Fruit fly (Drosophila melanogaster) whole organism, embryonic: Measurements from ENCODE around the gene CG42751.

Experiments used
- BtbVII ChIP-seq: fragments of 200-800 bp; sonication (Bioruptor generic); optimal IDR thresholded peaks from 3 replicates; lab custom pipeline; 2017; ENCODE audit warnings: missing biosample characterization, mild to moderate bottlenecking, missing genetic modification characterization
- CG10462 ChIP-seq: fragments of 200-800 bp; sonication (Bioruptor generic); optimal IDR thresholded peaks from 2 replicates; lab custom pipeline; 2016; ENCODE audit warnings: missing biosample characterization, missing genetic modification characterization
- CG10565 ChIP-seq: fragments of 200-800 bp; sonication (Bioruptor generic); optimal IDR thresholded peaks from 3 replicates; lab custom pipeline; 2016; ENCODE audit warnings: missing biosample characterization, mild to moderate bottlenecking, missing genetic modification characterization
- CG11093 ChIP-seq: fragments of 200-800 bp; sonication (Bioruptor generic); IDR thresholded peaks from 3 replicates; pipeline ENCODE4 v1.3.6; 2022; ENCODE audit warnings: missing biosample characterization, missing genetic modification characterization
- CG11560 ChIP-seq: fragments of 200-800 bp; sonication (Bioruptor generic); IDR thresholded peaks from 3 replicates; pipeline ENCODE4 v1.3.6; 2022; ENCODE audit warnings: missing biosample characterization, missing genetic modification characterization
- CG12071 ChIP-seq: fragments of 200-800 bp; sonication (Bioruptor generic); optimal IDR thresholded peaks from 3 replicates; lab custom pipeline; 2018; ENCODE audit warnings: missing biosample characterization, mild to moderate bottlenecking, missing genetic modification characterization
- CG13287 ChIP-seq: fragments of 200-800 bp; sonication (Bioruptor generic); IDR thresholded peaks from 2 replicates; pipeline ENCODE4 v1.3.6; 2022; ENCODE audit warnings: missing biosample characterization, missing genetic modification characterization; ENCODE audit not compliant: partially characterized antibody
- CG14710 ChIP-seq: fragments of 200-800 bp; sonication (Bioruptor generic); optimal IDR thresholded peaks from 3 replicates; lab custom pipeline; 2019; ENCODE audit warnings: missing biosample characterization, mild to moderate bottlenecking, missing genetic modification characterization, moderate library complexity
- CG16779 ChIP-seq: fragments of 200-800 bp; sonication (Bioruptor generic); IDR thresholded peaks from 2 replicates; pipeline ENCODE4 v1.3.6; 2022; ENCODE audit warnings: missing biosample characterization, missing genetic modification characterization
- CG16815 ChIP-seq: fragments of 200-800 bp; sonication (Bioruptor generic); optimal IDR thresholded peaks from 3 replicates; lab custom pipeline; 2017; ENCODE audit warnings: missing biosample characterization, mild to moderate bottlenecking, missing genetic modification characterization
- CG18476 ChIP-seq: fragments of 200-800 bp; sonication (Bioruptor generic); optimal IDR thresholded peaks from 2 replicates; lab custom pipeline; 2016; ENCODE audit warnings: missing biosample characterization, mild to moderate bottlenecking, missing genetic modification characterization
- CG2116 ChIP-seq: fragments of 200-800 bp; sonication (Bioruptor generic); optimal IDR thresholded peaks from 3 replicates; lab custom pipeline; 2018; ENCODE audit warnings: missing biosample characterization, mild to moderate bottlenecking, missing genetic modification characterization
- CG30020 ChIP-seq: fragments of 200-800 bp; optimal IDR thresholded peaks from 2 replicates; lab custom pipeline; 2019; ENCODE audit warnings: missing biosample characterization, mild to moderate bottlenecking, missing genetic modification characterization, moderate library complexity
- CG30431 ChIP-seq: fragments of 200-800 bp; sonication (Bioruptor generic); optimal IDR thresholded peaks from 2 replicates; lab custom pipeline; 2017; ENCODE audit warnings: missing biosample characterization, missing genetic modification characterization
- CG32532 ChIP-seq: fragments of 200-800 bp; sonication (Bioruptor generic); IDR thresholded peaks from 2 replicates; pipeline ENCODE4 v1.3.6; 2022; ENCODE audit warnings: missing biosample characterization, missing genetic modification characterization
- CG32772 ChIP-seq: fragments of 200-800 bp; sonication (Bioruptor generic); IDR thresholded peaks from 2 replicates; pipeline ENCODE4 v1.3.6; 2022; ENCODE audit warnings: missing biosample characterization, missing genetic modification characterization
- CG33557 ChIP-seq: fragments of 200-800 bp; sonication (Bioruptor generic); optimal IDR thresholded peaks from 2 replicates; lab custom pipeline; 2019; ENCODE audit warnings: missing biosample characterization, mild to moderate bottlenecking, missing genetic modification characterization, moderate library complexity
- CG4617 ChIP-seq: fragments of 200-800 bp; sonication (Bioruptor generic); optimal IDR thresholded peaks from 3 replicates; lab custom pipeline; 2016; ENCODE audit warnings: missing biosample characterization, missing genetic modification characterization, borderline replicate concordance
- CG6791 ChIP-seq: fragments of 200-800 bp; sonication (Bioruptor generic); IDR thresholded peaks from 3 replicates; pipeline ENCODE4 v1.3.6; 2022; ENCODE audit warnings: missing biosample characterization, missing genetic modification characterization; ENCODE audit not compliant: partially characterized antibody
- CG7271 ChIP-seq: fragments of 200-800 bp; sonication (Bioruptor generic); optimal IDR thresholded peaks from 2 replicates; lab custom pipeline; 2018; ENCODE audit warnings: missing biosample characterization, mild to moderate bottlenecking, missing genetic modification characterization, moderate library complexity
- CG7357 ChIP-seq: fragments of 200-800 bp; sonication (Bioruptor generic); IDR thresholded peaks from 3 replicates; pipeline ENCODE4 v1.3.6; 2022; ENCODE audit warnings: missing biosample characterization, missing genetic modification characterization
- CG7987 ChIP-seq: fragments of 200-800 bp; sonication (Bioruptor generic); optimal IDR thresholded peaks from 2 replicates; lab custom pipeline; 2018; ENCODE audit warnings: missing biosample characterization, mild to moderate bottlenecking, missing genetic modification characterization, moderate library complexity
- CG8089 ChIP-seq: fragments of 200-800 bp; sonication (Bioruptor generic); optimal IDR thresholded peaks from 3 replicates; lab custom pipeline; 2016; ENCODE audit warnings: missing biosample characterization, missing genetic modification characterization
- CG8765 ChIP-seq: fragments of 200-800 bp; sonication (Bioruptor generic); IDR thresholded peaks from 2 replicates; pipeline ENCODE4 v1.3.6; 2022; ENCODE audit warnings: missing biosample characterization, missing genetic modification characterization
- Deaf1 ChIP-seq: fragments of 200-800 bp; optimal IDR thresholded peaks from 3 replicates; lab custom pipeline; 2019; ENCODE audit warnings: missing biosample characterization, mild to moderate bottlenecking, missing genetic modification characterization, moderate library complexity
- Drgx ChIP-seq: fragments of 200-800 bp; sonication (Bioruptor generic); IDR thresholded peaks from 2 replicates; pipeline ENCODE4 v1.3.6; 2022; ENCODE audit warnings: missing biosample characterization, missing genetic modification characterization
- ERR ChIP-seq: fragments of 200-800 bp; sonication (Bioruptor generic); optimal IDR thresholded peaks from 2 replicates; lab custom pipeline; 2016; ENCODE audit warnings: missing biosample characterization, missing genetic modification characterization
- GATAe ChIP-seq: fragments of 200-800 bp; sonication (Bioruptor generic); conservative IDR thresholded peaks from 2 replicates; pipeline ENCODE4 v1.3.6; 2022; ENCODE audit warnings: missing biosample characterization, missing genetic modification characterization
- HLH4C ChIP-seq: fragments of 200-800 bp; sonication (Bioruptor generic); IDR thresholded peaks from 3 replicates; pipeline ENCODE4 v1.3.6; 2022; ENCODE audit warnings: missing biosample characterization, missing genetic modification characterization; ENCODE audit not compliant: partially characterized antibody
- Kr ChIP-seq: fragments of 200-800 bp; sonication (Bioruptor generic); optimal IDR thresholded peaks from 2 replicates; lab custom pipeline; 2017; ENCODE audit warnings: missing biosample characterization, mild to moderate bottlenecking, missing genetic modification characterization
- Sin3A ChIP-seq: fragments of >200 bp; optimal IDR thresholded peaks from 2 replicates; lab custom pipeline; 2018
- Sox100B ChIP-seq: fragments of 200-800 bp; sonication (Bioruptor generic); optimal IDR thresholded peaks from 3 replicates; lab custom pipeline; 2018; ENCODE audit warnings: missing biosample characterization, mild to moderate bottlenecking, missing genetic modification characterization
- Ssrp ChIP-seq: fragments of 200-800 bp; sonication (Bioruptor generic); optimal IDR thresholded peaks from 2 replicates; lab custom pipeline; 2018; ENCODE audit warnings: missing biosample characterization, mild to moderate bottlenecking, missing genetic modification characterization, moderate library complexity
- TFAM ChIP-seq: fragments of 200-800 bp; sonication (Bioruptor generic); optimal IDR thresholded peaks from 2 replicates; lab custom pipeline; 2017; ENCODE audit warnings: missing biosample characterization, missing genetic modification characterization, inconsistent platforms
- Tbp ChIP-seq: fragments of >200 bp; optimal IDR thresholded peaks from 2 replicates; lab custom pipeline; 2018; ENCODE audit warnings: missing biosample characterization, missing genetic modification characterization
- Usf ChIP-seq: fragments of 200-800 bp; sonication (Bioruptor generic); optimal IDR thresholded peaks from 2 replicates; lab custom pipeline; 2017; ENCODE audit warnings: missing genotype, missing biosample characterization, missing genetic modification characterization
- Xbp1 ChIP-seq: fragments of 200-800 bp; sonication (Bioruptor generic); optimal IDR thresholded peaks from 3 replicates; lab custom pipeline; 2016; ENCODE audit warnings: missing biosample characterization, mild to moderate bottlenecking, missing genetic modification characterization
- ase ChIP-seq: fragments of 200-800 bp; sonication (Bioruptor generic); IDR thresholded peaks from 3 replicates; pipeline ENCODE4 v1.3.6; 2022; ENCODE audit warnings: missing biosample characterization, missing genetic modification characterization
- crc ChIP-seq: fragments of 200-800 bp; sonication (Bioruptor generic); optimal IDR thresholded peaks from 2 replicates; lab custom pipeline; 2016; ENCODE audit warnings: missing biosample characterization, missing genetic modification characterization
- gem ChIP-seq: fragments of 200-800 bp; sonication (Bioruptor generic); optimal IDR thresholded peaks from 2 replicates; lab custom pipeline; 2019; ENCODE audit warnings: missing biosample characterization, mild to moderate bottlenecking, missing genetic modification characterization, moderate library complexity
- her ChIP-seq: fragments of 200-800 bp; sonication (Bioruptor generic); optimal IDR thresholded peaks from 2 replicates; lab custom pipeline; 2016; ENCODE audit warnings: missing biosample characterization, missing genetic modification characterization
- hth ChIP-seq: fragments of >200 bp; optimal IDR thresholded peaks from 2 replicates; lab custom pipeline; 2017; ENCODE audit warnings: inconsistent platforms
- onecut ChIP-seq: fragments of 200-800 bp; sonication (Bioruptor generic); IDR thresholded peaks from 2 replicates; pipeline ENCODE4 v1.3.6; 2022; ENCODE audit warnings: missing biosample characterization, missing genetic modification characterization
- pfk ChIP-seq: fragments of 200-800 bp; sonication (Bioruptor generic); optimal IDR thresholded peaks from 2 replicates; lab custom pipeline; 2018; ENCODE audit warnings: missing biosample characterization, mild to moderate bottlenecking, missing genetic modification characterization, moderate library complexity
- ranshi ChIP-seq: fragments of 200-800 bp; sonication (Bioruptor generic); IDR thresholded peaks from 2 replicates; pipeline ENCODE4 v1.3.6; 2022; ENCODE audit warnings: missing biosample characterization, missing genetic modification characterization
- run ChIP-seq: fragments of 200-800 bp; sonication (Bioruptor generic); optimal IDR thresholded peaks from 3 replicates; lab custom pipeline; 2018; ENCODE audit warnings: missing biosample characterization, mild to moderate bottlenecking, missing genetic modification characterization
- sd ChIP-seq: fragments of 200-800 bp; sonication (Bioruptor generic); optimal IDR thresholded peaks from 3 replicates; lab custom pipeline; 2018; ENCODE audit warnings: missing biosample characterization, mild to moderate bottlenecking, missing genetic modification characterization, moderate library complexity
- seq ChIP-seq: fragments of 200-800 bp; sonication (Bioruptor generic); IDR thresholded peaks from 2 replicates; pipeline ENCODE4 v1.3.6; 2022; ENCODE audit warnings: missing biosample characterization, missing genetic modification characterization
- tna ChIP-seq: fragments of 200-800 bp; sonication (Bioruptor generic); IDR thresholded peaks from 2 replicates; pipeline ENCODE4 v1.3.6; 2022; ENCODE audit warnings: missing biosample characterization, missing genetic modification characterization; ENCODE audit not compliant: partially characterized antibody
- vnd ChIP-seq: fragments of 200-800 bp; sonication (Bioruptor generic); IDR thresholded peaks from 3 replicates; pipeline ENCODE4 v1.3.6; 2022; ENCODE audit warnings: missing biosample characterization, missing genetic modification characterization; ENCODE audit not compliant: partially characterized antibody
- zen2 ChIP-seq: fragments of 200-800 bp; sonication (Bioruptor generic); IDR thresholded peaks from 3 replicates; pipeline ENCODE4 v1.3.6; 2022; ENCODE audit warnings: missing biosample characterization, missing genetic modification characterization; ENCODE audit not compliant: partially characterized antibody

Gene CG42751

dm6 chr2L:11845159-11845788 is 8.0 kb upstream of the CG42751 start (continued):
- TF ChIP-seq CG8765: no peak
- TF ChIP-seq Usf: no peak
- TF ChIP-seq CG6791 (GFP tag; lab: Robert Waterston, UW): no peak
- peak; percentile 14 for TF ChIP-seq Sox100B
- no peak for TF ChIP-seq run (tag; lab: Kevin White, UChicago)
- peak; percentile 33 for TF ChIP-seq CG7987 (GFP tag; lab: Kevin White, UChicago)
- TF ChIP-seq gem (tag; lab: Kevin White, UChicago): no peak
- TF ChIP-seq vnd (GFP tag; lab: Robert Waterston, UW): no peak
- no peak for TF ChIP-seq Kr (GFP tag; lab: Kevin White, UChicago)
- TF ChIP-seq CG7271 (tag; lab: Kevin White, UChicago): no peak
- no peak for TF ChIP-seq CG32532 (GFP tag; lab: Robert Waterston, UW)
- TF ChIP-seq CG11093 (GFP tag; lab: Robert Waterston, UW): no peak
- TF ChIP-seq CG10565 (GFP tag; lab: Kevin White, UChicago): no peak
- TF ChIP-seq CG33557 (GFP tag; lab: Kevin White, UChicago): no peak
- TF ChIP-seq CG14710 (tag; lab: Kevin White, UChicago): no peak
- TF ChIP-seq Ssrp: no peak
- TF ChIP-seq CG2116 (GFP tag; lab: Kevin White, UChicago): no peak
- no peak for TF ChIP-seq CG7357 (GFP tag; lab: Robert Waterston, UW)
- 0 out of 2 replicates have a peak, but pooled peaks have one; percentile 16 for TF ChIP-seq GATAe
- TF ChIP-seq TFAM (GFP tag; lab: Kevin White, UChicago): no peak
- no peak for TF ChIP-seq onecut
- no peak for TF ChIP-seq ERR (GFP tag; lab: Kevin White, UChicago)
- TF ChIP-seq CG30020 (tag; lab: Kevin White, UChicago): no peak
- no peak for TF ChIP-seq CG16815 (GFP tag; lab: Kevin White, UChicago)
- TF ChIP-seq BtbVII: no peak
- no peak for TF ChIP-seq HLH4C (GFP tag; lab: Robert Waterston, UW)
- TF ChIP-seq sd (tag; lab: Kevin White, UChicago): peak; percentile 30
- TF ChIP-seq zen2 (GFP tag; lab: Robert Waterston, UW): no peak
- no peak for TF ChIP-seq ase
- TF ChIP-seq CG10462 (GFP tag; lab: Kevin White, UChicago): no peak
- no peak for TF ChIP-seq CG8089 (GFP tag; lab: Kevin White, UChicago)
- TF ChIP-seq her: no peak
- TF ChIP-seq Deaf1 (tag; lab: Kevin White, UChicago): no peak
- TF ChIP-seq hth (lab: Kevin White, UChicago): no peak
- no peak for TF ChIP-seq CG4617 (GFP tag; lab: Kevin White, UChicago)
- TF ChIP-seq CG11560 (tag; lab: Robert Waterston, UW): no peak
- no peak for TF ChIP-seq CG32772 (GFP tag; lab: Robert Waterston, UW)
- no peak for TF ChIP-seq Tbp
- TF ChIP-seq CG13287: no peak
- TF ChIP-seq crc (GFP tag; lab: Kevin White, UChicago): no peak
- TF ChIP-seq pfk (GFP tag; lab: Kevin White, UChicago): no peak
- no peak for TF ChIP-seq tna
- TF ChIP-seq Drgx (GFP tag; lab: Robert Waterston, UW): no peak
- TF ChIP-seq CG12071 (GFP tag; lab: Kevin White, UChicago): peak; percentile 27
- no peak for TF ChIP-seq ranshi
- no peak for TF ChIP-seq CG16779 (GFP tag; lab: Robert Waterston, UW)
- no peak for TF ChIP-seq seq (GFP tag; lab: Robert Waterston, UW)
- TF ChIP-seq Xbp1 (GFP tag; lab: Kevin White, UChicago): no peak
- no peak for TF ChIP-seq CG18476 (GFP tag; lab: Kevin White, UChicago)
- TF ChIP-seq Sin3A (lab: Kevin White, UChicago): no peak
- TF ChIP-seq CG30431 (GFP tag; lab: Kevin White, UChicago): no peak
